Worm (Caenorhabditis elegans): ENCODE data around the gene pho-4.
A peak's percentile ranks its signal among the peaks of the same experiment; 100 is the strongest.

The pho-4 gene

ce11 chrII:5235758-5236157 is 2.5 kb downstream of the pho-4 start, which contains the start of gene pho-1:
Gene pho-1 (minus strand): TSS chrII:5235846.
- no peak for TF ChIP-seq nhr-11 (tag; optimal IDR thresholded peaks at IDR 0.05)
- no peak for TF ChIP-seq Y116A8C.19 (tag; optimal IDR thresholded peaks at IDR 0.05; ENCODE audit: borderline replicate concordance)
- no peak for TF ChIP-seq efl-1 (optimal IDR thresholded peaks at IDR 0.05)
- TF ChIP-seq efl-1 (GFP tag; optimal IDR thresholded peaks at IDR 0.05 in 1 of 2) = peak in 1 of 2 experiments; percentile 29
- no peak for TF ChIP-seq sox-4 (tag; optimal IDR thresholded peaks at IDR 0.05)
- no peak for TF ChIP-seq lin-13 (GFP tag; optimal IDR thresholded peaks at IDR 0.05)
- TF ChIP-seq elt-2 (tag; optimal IDR thresholded peaks at IDR 0.05) = peak; percentile 62

- TF ChIP-seq efl-1 (optimal IDR thresholded peaks at IDR 0.05) (no peak), efl-1 (GFP tag; optimal IDR thresholded peaks at IDR 0.05 in 1 of 2) (peak in 1 of 2 experiments; percentile 39), dsc-1 (tag; optimal IDR thresholded peaks at IDR 0.05) (no peak), lin-35 (GFP tag; optimal IDR thresholded peaks at IDR 0.05) (peak in 1 of 2 experiments; percentile 24), elt-2 (tag; optimal IDR thresholded peaks at IDR 0.05) (peak; percentile 87)
These were observed 3.5 kb downstream of the pho-4 start for ce11 chrII:5234728-5235127.

ce11 chrII:5231111-5231510 is 7.2 kb downstream of the pho-4 start, which contains the start of gene EGAP2.1:
Gene EGAP2.1 (plus strand): TSS chrII:5231411.
- TF ChIP-seq blmp-1 (tag; optimal IDR thresholded peaks at IDR 0.05) = peak; percentile 4
- no peak for TF ChIP-seq lir-3 (tag; optimal IDR thresholded peaks at IDR 0.05; ENCODE audit: poor library complexity)
- TF ChIP-seq nhr-85 (tag) = no peak

- TF ChIP-seq grh-1 (GFP tag; IDR thresholded peaks at IDR 0.05) (no peak), mdl-1 (tag; optimal IDR thresholded peaks at IDR 0.05) (no peak), swsn-7 (tag; optimal IDR thresholded peaks at IDR 0.05) (no peak), efl-1 (optimal IDR thresholded peaks at IDR 0.05) (no peak), efl-1 (GFP tag; optimal IDR thresholded peaks at IDR 0.05 in 1 of 2) (no peak), fkh-10 (GFP tag; optimal IDR thresholded peaks at IDR 0.05) (no peak), egl-13 (tag; optimal IDR thresholded peaks at IDR 0.05) (no peak), pqm-1 (tag; optimal IDR thresholded peaks at IDR 0.05) (no peak), ztf-4 (tag; optimal IDR thresholded peaks at IDR 0.05) (no peak), tlp-1 (tag; optimal IDR thresholded peaks at IDR 0.05) (no peak), nhr-47 (tag; optimal IDR thresholded peaks at IDR 0.05) (no peak), tbx-2 (tag; optimal IDR thresholded peaks at IDR 0.05) (no peak), ceh-82 (tag; optimal IDR thresholded peaks at IDR 0.05) (no peak)
These were observed 8.7 kb downstream of the pho-4 start, which contains the start of gene EGAP2.2 for ce11 chrII:5229596-5229995. Gene EGAP2.2 (plus strand): TSS chrII:5229896.

ce11 chrII:5228662-5229061 is 9.6 kb downstream of the pho-4 start:
- TF ChIP-seq lin-39 (tag; optimal IDR thresholded peaks at IDR 0.05) = no peak
- no peak for TF ChIP-seq ceh-88 (GFP tag; IDR thresholded peaks at IDR 0.05)
- TF ChIP-seq vab-15 (tag; optimal IDR thresholded peaks at IDR 0.05) = no peak
- no peak for TF ChIP-seq skn-1 (tag; optimal IDR thresholded peaks at IDR 0.05)
- no peak for TF ChIP-seq blmp-1 (tag; optimal IDR thresholded peaks at IDR 0.05)
- TF ChIP-seq nhr-19 (GFP tag; conservative IDR thresholded peaks at IDR 0.05) = no peak
- no peak for TF ChIP-seq jun-1 (tag; optimal IDR thresholded peaks at IDR 0.05)
- TF ChIP-seq C04F5.9 (tag; optimal IDR thresholded peaks at IDR 0.05) = no peak
- TF ChIP-seq lin-15B (tag; optimal IDR thresholded peaks at IDR 0.05) = no peak
- no peak for TF ChIP-seq fkh-4 (tag; optimal IDR thresholded peaks at IDR 0.05; ENCODE audit: borderline replicate concordance)
- no peak for TF ChIP-seq nhr-77 (tag; optimal IDR thresholded peaks at IDR 0.05)
- no peak for TF ChIP-seq efl-3 (GFP tag; optimal IDR thresholded peaks at IDR 0.05)
- TF ChIP-seq aly-2 (tag; optimal IDR thresholded peaks at IDR 0.05) = no peak
- no peak for TF ChIP-seq hlh-17 (GFP tag; optimal IDR thresholded peaks at IDR 0.05; ENCODE audit: borderline replicate concordance)
- TF ChIP-seq fkh-8 (tag; optimal IDR thresholded peaks at IDR 0.05) = no peak
- no peak for TF ChIP-seq pqm-1 (tag; optimal IDR thresholded peaks at IDR 0.05)
- TF ChIP-seq ztf-4 (tag; optimal IDR thresholded peaks at IDR 0.05) = no peak
- TF ChIP-seq dpl-1 (GFP tag; optimal IDR thresholded peaks at IDR 0.05) = no peak
